Fruit fly (Drosophila melanogaster) whole organism, embryonic: ENCODE data around the gene CG11382.
A peak's percentile ranks its signal among the peaks of the same experiment; 100 is the strongest.

Experiments
- Antp ChIP-seq: fragments of 200-800 bp; sonication (Bioruptor generic); optimal IDR thresholded peaks from 3 replicates; lab custom pipeline; 2016; ENCODE audit warnings: missing biosample characterization, missing genetic modification characterization
- Atf3 ChIP-seq: fragments of 200-800 bp; sonication (Bioruptor generic); optimal IDR thresholded peaks from 3 replicates; lab custom pipeline; 2016; ENCODE audit warnings: missing biosample characterization, missing genetic modification characterization
- B-H2 ChIP-seq: fragments of 200-800 bp; sonication (Bioruptor generic); optimal IDR thresholded peaks from 2 replicates; lab custom pipeline; 2018; ENCODE audit warnings: missing biosample characterization, mild to moderate bottlenecking, missing genetic modification characterization
- C15 ChIP-seq: fragments of 200-800 bp; sonication (Bioruptor generic); IDR thresholded peaks from 3 replicates; pipeline ENCODE4 v1.3.6; 2022; ENCODE audit warnings: missing biosample characterization, missing genetic modification characterization
- CG10543 ChIP-seq: fragments of 200-800 bp; sonication (Bioruptor generic); optimal IDR thresholded peaks from 3 replicates; lab custom pipeline; 2017; ENCODE audit warnings: missing biosample characterization, mild to moderate bottlenecking, missing genetic modification characterization, moderate library complexity
- CG13296 ChIP-seq: fragments of 200-800 bp; sonication (Bioruptor generic); optimal IDR thresholded peaks from 3 replicates; lab custom pipeline; 2018; ENCODE audit warnings: missing biosample characterization, mild to moderate bottlenecking, missing genetic modification characterization
- CG13894 ChIP-seq: fragments of 200-800 bp; sonication (Bioruptor generic); optimal IDR thresholded peaks from 3 replicates; lab custom pipeline; 2018; ENCODE audit warnings: missing biosample characterization, mild to moderate bottlenecking, missing genetic modification characterization, moderate library complexity
- CG15011 ChIP-seq: fragments of 200-800 bp; sonication (Bioruptor generic); optimal IDR thresholded peaks from 3 replicates; lab custom pipeline; 2018; ENCODE audit warnings: missing biosample characterization, mild to moderate bottlenecking, missing genetic modification characterization
- CG15073 ChIP-seq: fragments of 200-800 bp; sonication (Bioruptor generic); optimal IDR thresholded peaks from 2 replicates; lab custom pipeline; 2016; ENCODE audit warnings: missing biosample characterization, missing genetic modification characterization
- CG18599 ChIP-seq: fragments of 200-800 bp; sonication (Bioruptor generic); optimal IDR thresholded peaks from 3 replicates; lab custom pipeline; 2017; ENCODE audit warnings: missing biosample characterization, missing genetic modification characterization, mild to moderate bottlenecking, moderate library complexity, missing genetic modification reagents
- CG32772 ChIP-seq: fragments of 200-800 bp; sonication (Bioruptor generic); IDR thresholded peaks from 2 replicates; pipeline ENCODE4 v1.3.6; 2022; ENCODE audit warnings: missing biosample characterization, missing genetic modification characterization
- CG4424 ChIP-seq: fragments of 200-800 bp; sonication (Bioruptor generic); optimal IDR thresholded peaks from 3 replicates; lab custom pipeline; 2016; ENCODE audit warnings: missing biosample characterization, missing genetic modification characterization
- CG4854 ChIP-seq: fragments of 200-800 bp; sonication (Bioruptor generic); optimal IDR thresholded peaks from 2 replicates; lab custom pipeline; 2016; ENCODE audit warnings: missing biosample characterization, missing genetic modification characterization, inconsistent platforms
- CG6254 ChIP-seq: fragments of 200-800 bp; sonication (Bioruptor generic); optimal IDR thresholded peaks from 3 replicates; lab custom pipeline; 2017; ENCODE audit warnings: mild to moderate bottlenecking, missing biosample characterization, missing genetic modification reagents, missing genetic modification characterization
- CG7556 ChIP-seq: fragments of 200-800 bp; sonication (Bioruptor generic); optimal IDR thresholded peaks from 2 replicates; lab custom pipeline; 2017; ENCODE audit warnings: missing biosample characterization, mild to moderate bottlenecking, missing genetic modification characterization
- CG7839 ChIP-seq: fragments of 200-800 bp; sonication (Bioruptor generic); optimal IDR thresholded peaks from 3 replicates; lab custom pipeline; 2018; ENCODE audit warnings: missing biosample characterization, mild to moderate bottlenecking, missing genetic modification characterization, moderate library complexity
- CG8089 ChIP-seq: fragments of 200-800 bp; sonication (Bioruptor generic); optimal IDR thresholded peaks from 3 replicates; lab custom pipeline; 2016; ENCODE audit warnings: missing biosample characterization, missing genetic modification characterization
- CG8478 ChIP-seq: fragments of >200 bp; optimal IDR thresholded peaks from 2 replicates; lab custom pipeline; 2018
- CG9437 ChIP-seq: fragments of 200-800 bp; sonication (Bioruptor generic); optimal IDR thresholded peaks from 2 replicates; lab custom pipeline; 2018; ENCODE audit warnings: missing biosample characterization, mild to moderate bottlenecking, missing genetic modification characterization
- Camta ChIP-seq: fragments of 200-800 bp; sonication (Bioruptor generic); optimal IDR thresholded peaks from 2 replicates; lab custom pipeline; 2016; ENCODE audit warnings: missing biosample characterization, missing genetic modification characterization
- CoRest ChIP-seq: fragments of 200-800 bp; sonication (Bioruptor generic); optimal IDR thresholded peaks from 3 replicates; lab custom pipeline; 2018; ENCODE audit warnings: missing biosample characterization, mild to moderate bottlenecking, missing genetic modification characterization, moderate library complexity
- Drgx ChIP-seq: fragments of 200-800 bp; sonication (Bioruptor generic); IDR thresholded peaks from 2 replicates; pipeline ENCODE4 v1.3.6; 2022; ENCODE audit warnings: missing biosample characterization, missing genetic modification characterization
- GATAe ChIP-seq: fragments of 200-800 bp; sonication (Bioruptor generic); conservative IDR thresholded peaks from 2 replicates; pipeline ENCODE4 v1.3.6; 2022; ENCODE audit warnings: missing biosample characterization, missing genetic modification characterization
- Lpt ChIP-seq: fragments of >200 bp; optimal IDR thresholded peaks from 2 replicates; lab custom pipeline; 2018; ENCODE audit warnings: missing biosample characterization, missing genetic modification characterization
- Oli ChIP-seq: fragments of 200-800 bp; sonication (Bioruptor generic); optimal IDR thresholded peaks from 2 replicates; lab custom pipeline; 2018; ENCODE audit warnings: missing biosample characterization, mild to moderate bottlenecking, missing genetic modification characterization, moderate library complexity
- Opbp ChIP-seq: fragments of 200-800 bp; sonication (Bioruptor generic); IDR thresholded peaks from 3 replicates; pipeline ENCODE4 v1.3.6; 2022; ENCODE audit warnings: missing biosample characterization, missing genetic modification characterization; ENCODE audit not compliant: partially characterized antibody
- bowl ChIP-seq: fragments of 200-800 bp; sonication (Bioruptor generic); IDR thresholded peaks from 2 replicates; pipeline ENCODE4 v1.3.6; 2022; ENCODE audit warnings: missing biosample characterization, missing genetic modification characterization
- bsh ChIP-seq, 2 experiments: fragments of 200-800 bp; sonication (Bioruptor generic); optimal IDR thresholded peaks; 2 replicates each; lab custom pipeline; 2017 to 2018; ENCODE audit warnings: mild to moderate bottlenecking in 2 of 2, missing biosample characterization in 2 of 2, missing genetic modification characterization in 2 of 2, moderate library complexity in 1 of 2
- cg ChIP-seq: fragments of 200-800 bp; sonication (Bioruptor generic); optimal IDR thresholded peaks from 3 replicates; lab custom pipeline; 2019; ENCODE audit warnings: missing biosample characterization, mild to moderate bottlenecking, missing genetic modification characterization, moderate library complexity
- cwo ChIP-seq: fragments of 200-800 bp; sonication (Bioruptor generic); optimal IDR thresholded peaks from 3 replicates; lab custom pipeline; 2017; ENCODE audit warnings: missing biosample characterization, missing genetic modification characterization, mild to moderate bottlenecking, moderate library complexity, missing genetic modification reagents
- dmrt99B ChIP-seq: fragments of 200-800 bp; sonication (Bioruptor generic); optimal IDR thresholded peaks from 2 replicates; lab custom pipeline; 2018; ENCODE audit warnings: missing biosample characterization, mild to moderate bottlenecking, missing genetic modification characterization, moderate library complexity
- emc ChIP-seq: fragments of 200-800 bp; sonication (Bioruptor generic); optimal IDR thresholded peaks from 2 replicates; lab custom pipeline; 2016; ENCODE audit warnings: missing biosample characterization, missing genetic modification characterization
- eve ChIP-seq, 2 experiments: fragments of >200 bp; optimal IDR thresholded peaks; 2 replicates each; lab custom pipeline; 2017; ENCODE audit warnings: missing biosample characterization in 2 of 2, missing genetic modification characterization in 2 of 2
- eyg ChIP-seq: fragments of 200-800 bp; sonication (Bioruptor generic); optimal IDR thresholded peaks from 3 replicates; lab custom pipeline; 2016; ENCODE audit warnings: missing biosample characterization, missing genetic modification characterization
- fd64A ChIP-seq: fragments of 200-800 bp; sonication (Bioruptor generic); optimal IDR thresholded peaks from 3 replicates; lab custom pipeline; 2018; ENCODE audit warnings: missing biosample characterization, mild to moderate bottlenecking, missing genetic modification characterization
- gem ChIP-seq: fragments of 200-800 bp; sonication (Bioruptor generic); optimal IDR thresholded peaks from 2 replicates; lab custom pipeline; 2019; ENCODE audit warnings: missing biosample characterization, mild to moderate bottlenecking, missing genetic modification characterization, moderate library complexity
- lilli ChIP-seq: fragments of 200-800 bp; sonication (Bioruptor generic); optimal IDR thresholded peaks from 3 replicates; lab custom pipeline; 2016; ENCODE audit warnings: missing biosample characterization, missing genetic modification characterization
- lov ChIP-seq, 2 experiments: fragments of 200-800 bp in 1 of 2; fragments of >200 bp in 1 of 2; sonication (Bioruptor generic) in 1 of 2; IDR thresholded peaks in 1 of 2; optimal IDR thresholded peaks in 1 of 2; 2 replicates in 1 of 2; 3 replicates in 1 of 2; pipeline versions ENCODE4 v1.3.6 to Lab custom; 2017 to 2022; ENCODE audit warnings: missing biosample characterization in 1 of 2, missing genetic modification characterization in 1 of 2
- maf-S ChIP-seq: fragments of 200-800 bp; sonication (Bioruptor generic); optimal IDR thresholded peaks from 2 replicates; lab custom pipeline; 2016; ENCODE audit warnings: missing biosample characterization, missing genetic modification characterization
- pho ChIP-seq: fragments of 200-800 bp; sonication (Bioruptor generic); optimal IDR thresholded peaks from 2 replicates; lab custom pipeline; 2016; ENCODE audit warnings: missing biosample characterization, missing genetic modification characterization
- pnt ChIP-seq: fragments of 200-800 bp; sonication (Bioruptor generic); optimal IDR thresholded peaks from 3 replicates; lab custom pipeline; 2016; ENCODE audit warnings: missing biosample characterization, missing genetic modification characterization
- pros ChIP-seq: fragments of 200-800 bp; sonication (Bioruptor generic); optimal IDR thresholded peaks from 3 replicates; lab custom pipeline; 2019; ENCODE audit warnings: missing biosample characterization, mild to moderate bottlenecking, missing genetic modification characterization, moderate library complexity
- row ChIP-seq: fragments of 200-800 bp; sonication (Bioruptor generic); IDR thresholded peaks from 3 replicates; pipeline ENCODE4 v1.3.6; 2022; ENCODE audit warnings: missing biosample characterization, missing genetic modification characterization
- sens-2 ChIP-seq: fragments of 200-800 bp; sonication (Bioruptor generic); IDR thresholded peaks from 2 replicates; pipeline ENCODE4 v1.3.6; 2022; ENCODE audit warnings: missing biosample characterization, missing genetic modification characterization
- sisA ChIP-seq: fragments of 200-800 bp; sonication (Bioruptor generic); IDR thresholded peaks from 2 replicates; pipeline ENCODE4 v1.3.6; 2022; ENCODE audit warnings: missing biosample characterization, missing genetic modification characterization
- sug ChIP-seq: fragments of 200-800 bp; optimal IDR thresholded peaks from 2 replicates; lab custom pipeline; 2019; ENCODE audit warnings: missing biosample characterization, mild to moderate bottlenecking, missing genetic modification characterization, moderate library complexity
- trem ChIP-seq: fragments of 200-800 bp; optimal IDR thresholded peaks from 3 replicates; lab custom pipeline; 2019; ENCODE audit warnings: missing biosample characterization, mild to moderate bottlenecking, missing genetic modification characterization, moderate library complexity
- trh ChIP-seq: fragments of 200-800 bp; sonication (Bioruptor generic); optimal IDR thresholded peaks from 2 replicates; lab custom pipeline; 2016; ENCODE audit warnings: missing biosample characterization, missing genetic modification characterization
- tx ChIP-seq: fragments of 200-800 bp; sonication (Bioruptor generic); optimal IDR thresholded peaks from 2 replicates; lab custom pipeline; 2016; ENCODE audit warnings: missing biosample characterization, missing genetic modification characterization
- unc-4 ChIP-seq: fragments of 200-800 bp; sonication (Bioruptor generic); IDR thresholded peaks from 2 replicates; pipeline ENCODE4 v1.3.6; 2022; ENCODE audit warnings: missing biosample characterization, missing genetic modification characterization; ENCODE audit not compliant: partially characterized antibody
- vnd ChIP-seq: fragments of 200-800 bp; sonication (Bioruptor generic); IDR thresholded peaks from 3 replicates; pipeline ENCODE4 v1.3.6; 2022; ENCODE audit warnings: missing biosample characterization, missing genetic modification characterization; ENCODE audit not compliant: partially characterized antibody

Gene CG11382

DNA sequence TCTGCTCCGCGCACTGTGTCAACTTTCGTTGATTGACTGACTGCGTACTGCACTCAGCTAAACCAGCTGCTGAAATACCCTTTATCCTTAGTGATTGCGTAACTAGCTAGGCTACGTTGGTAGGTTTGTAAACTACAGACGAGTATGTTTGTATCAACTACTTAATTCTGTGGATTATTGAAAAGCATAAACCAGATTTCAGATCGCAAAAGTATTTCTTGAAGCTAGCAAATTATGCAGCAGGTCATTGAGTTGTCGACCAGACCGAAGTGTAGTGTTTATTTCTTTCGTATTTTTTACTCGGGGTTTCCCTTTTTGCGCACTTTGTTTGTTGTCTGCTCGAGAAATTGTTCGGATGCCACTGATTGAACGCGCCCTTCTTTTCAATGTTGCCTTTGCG lies 39.0 kb downstream of the CG11382 start:
- peak; percentile 5 for TF ChIP-seq CG7839 (tag; lab: Kevin White, UChicago)
- no peak for TF ChIP-seq pnt
- TF ChIP-seq fd64A (GFP tag; lab: Kevin White, UChicago), result no peak
- TF ChIP-seq CG8089, result no peak
- TF ChIP-seq trh (GFP tag; lab: Kevin White, UChicago), result no peak
- no peak for TF ChIP-seq C15 (GFP tag; lab: Robert Waterston, UW)
- TF ChIP-seq CG4424 (GFP tag; lab: Kevin White, UChicago), result no peak
- no peak for TF ChIP-seq CoRest
- no peak for TF ChIP-seq sug (tag; lab: Kevin White, UChicago)
- no peak for TF ChIP-seq trem (tag; lab: Kevin White, UChicago)
- TF ChIP-seq Drgx (GFP tag; lab: Robert Waterston, UW), result 0 out of 2 replicates have a peak, but pooled peaks have one; percentile 14
- TF ChIP-seq cg (GFP tag; lab: Kevin White, UChicago), result no peak
- no peak for TF ChIP-seq tx
- peak; percentile 0 for TF ChIP-seq lilli (GFP tag; lab: Kevin White, UChicago)
- TF ChIP-seq CG13296, result no peak
- no peak for TF ChIP-seq cwo (GFP tag; lab: Kevin White, UChicago)
- no peak for TF ChIP-seq pho (GFP tag; lab: Kevin White, UChicago)
- TF ChIP-seq pros, result no peak
- no peak for TF ChIP-seq Opbp (GFP tag; lab: Robert Waterston, UW)
- TF ChIP-seq sisA (GFP tag; lab: Robert Waterston, UW), result peak; percentile 24; the same call in 1 of the 2 replicates
- no peak for TF ChIP-seq eyg
- no peak for TF ChIP-seq CG15073
- TF ChIP-seq emc, result no peak
- TF ChIP-seq CG18599 (GFP tag; lab: Kevin White, UChicago), result peak; percentile 1
- no peak for TF ChIP-seq maf-S (GFP tag; lab: Kevin White, UChicago)
- TF ChIP-seq CG4854 (GFP tag; lab: Kevin White, UChicago), result no peak
- no peak for TF ChIP-seq CG9437
- TF ChIP-seq unc-4, result no peak
- peak in 1 of 2 experiments; percentile 40 for TF ChIP-seq bsh (GFP tag; optimal IDR thresholded peaks at IDR 0.05; lab: Kevin White, UChicago)
- TF ChIP-seq B-H2 (GFP tag; lab: Kevin White, UChicago), result no peak
- TF ChIP-seq row, result peak; percentile 33; the same call in 1 of the 3 replicates
- TF ChIP-seq CG6254 (GFP tag; lab: Kevin White, UChicago), result no peak
- no peak for TF ChIP-seq CG10543 (GFP tag; lab: Kevin White, UChicago)
- no peak for TF ChIP-seq eve (GFP tag; optimal IDR thresholded peaks at IDR 0.05; lab: Kevin White, UChicago)
- no peak for TF ChIP-seq vnd (GFP tag; lab: Robert Waterston, UW)
- peak; percentile 14 for TF ChIP-seq gem (tag; lab: Kevin White, UChicago)
- TF ChIP-seq CG15011 (GFP tag; lab: Kevin White, UChicago), result no peak
- TF ChIP-seq CG7556 (GFP tag; lab: Kevin White, UChicago), result no peak
- TF ChIP-seq sens-2, result no peak
- no peak for TF ChIP-seq bowl
- TF ChIP-seq CG32772 (GFP tag; lab: Robert Waterston, UW), result no peak
- no peak for TF ChIP-seq Camta (GFP tag; lab: Kevin White, UChicago)
- peak; percentile 40 for TF ChIP-seq dmrt99B (tag; lab: Kevin White, UChicago)
- TF ChIP-seq Oli (tag; lab: Kevin White, UChicago), result peak; percentile 2
- no peak for TF ChIP-seq Antp
- TF ChIP-seq Lpt (GFP tag; lab: Kevin White, UChicago), result no peak
- no peak for TF ChIP-seq CG8478 (lab: Kevin White, UChicago)
- no peak for TF ChIP-seq Atf3 (GFP tag; lab: Kevin White, UChicago)
- TF ChIP-seq GATAe, result no peak
- TF ChIP-seq CG13894 (tag; lab: Kevin White, UChicago), result no peak
- no peak for TF ChIP-seq lov (optimal IDR thresholded peaks at IDR 0.05; lab: Kevin White, UChicago)
- TF ChIP-seq lov (GFP tag; IDR thresholded peaks at IDR 0.05; lab: Robert Waterston, UW), result no peak
